Worm (Caenorhabditis elegans): ENCODE data around the gene scp-1.
A peak's percentile ranks its signal among the peaks of the same experiment; 100 is the strongest.

DNA sequence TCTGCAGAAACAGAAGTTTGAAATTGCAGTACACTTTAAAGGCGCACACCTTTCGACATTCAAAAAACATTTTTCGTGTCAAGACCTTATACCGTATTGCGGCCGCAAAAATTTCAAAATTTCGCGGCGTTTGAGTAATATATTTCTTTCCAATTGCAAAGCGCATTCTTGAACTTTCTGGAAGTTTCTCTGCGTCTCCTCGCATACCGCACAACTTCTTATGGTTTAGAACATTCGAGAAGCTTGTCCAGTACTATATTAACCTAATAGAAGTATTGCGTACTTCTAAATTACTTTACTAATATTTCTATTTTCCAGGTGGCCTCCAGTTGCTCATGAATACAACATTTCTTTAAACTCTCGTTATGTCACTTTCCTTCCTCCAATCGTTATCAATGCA is 2.8 kb downstream of the scp-1 start:
- TF ChIP-seq daf-12 (tag; optimal IDR thresholded peaks at IDR 0.05) (no peak), egl-27 (tag; optimal IDR thresholded peaks at IDR 0.05) (no peak), pha-4 (tag; optimal IDR thresholded peaks at IDR 0.05) (peak; percentile 12)
